Worm (Caenorhabditis elegans): ENCODE measurements around the gene nspb-12.

nspb-12 gene

ce11 chrIII:5550193-5550592 is 18.4 kb downstream of the nspb-12 start:
- TF ChIP-seq unc-62 (GFP tag; optimal IDR thresholded peaks at IDR 0.05): no peak

ce11 chrIII:5546730-5547129 is 21.8 kb downstream of the nspb-12 start, which contains the start of gene F09F7.5:
Gene F09F7.5 (plus strand): TSS chrIII:5546987.
- TF ChIP-seq unc-62 (GFP tag; optimal IDR thresholded peaks at IDR 0.05): no peak

ce11 chrIII:5546309-5546708 is 22.3 kb downstream of the nspb-12 start:
- no peak for TF ChIP-seq unc-62 (GFP tag; optimal IDR thresholded peaks at IDR 0.05)

- TF ChIP-seq unc-62 (GFP tag; optimal IDR thresholded peaks at IDR 0.05): no peak
These were observed 24.7 kb downstream of the nspb-12 start, which contains the start of gene D1044.1 for ce11 chrIII:5543727-5544345. Gene D1044.1 (plus strand): TSS chrIII:5544295.

- no peak for TF ChIP-seq unc-62 (GFP tag; optimal IDR thresholded peaks at IDR 0.05)
These were observed 25.5 kb downstream of the nspb-12 start, which contains the start of gene D1044.6 for ce11 chrIII:5543050-5543449. Gene D1044.6 (minus strand): TSS chrIII:5543177.

ce11 chrIII:5541777-5542176 is 26.8 kb downstream of the nspb-12 start:
- TF ChIP-seq unc-62 (GFP tag; optimal IDR thresholded peaks at IDR 0.05): no peak

ce11 chrIII:5525973-5526372 is 42.6 kb downstream of the nspb-12 start, which contains the start of gene dex-1:
Gene dex-1 (plus strand): TSS chrIII:5526104.
- TF ChIP-seq unc-62 (GFP tag; optimal IDR thresholded peaks at IDR 0.05): no peak

ce11 chrIII:5521930-5522329 is 46.6 kb downstream of the nspb-12 start, which contains the start of gene D1044.4:
Gene D1044.4 (minus strand): TSS chrIII:5522030.
- no peak for TF ChIP-seq unc-62 (GFP tag; optimal IDR thresholded peaks at IDR 0.05)

All from whole organism, dauer.